Fruit fly (Drosophila melanogaster) whole organism, wandering third instar larva: Measurements from ENCODE around the gene CG15912.

Experiments
- Abd-B ChIP-seq: fragments of >200 bp; optimal IDR thresholded peaks from 2 replicates; lab custom pipeline; 2017; ENCODE audit warnings: missing biosample characterization, missing genetic modification characterization
- Dif ChIP-seq: fragments of 200-275, 200-300 bp; sonication (Bioruptor generic); optimal IDR thresholded peaks from 2 replicates; lab custom pipeline; 2018; ENCODE audit warnings: missing biosample characterization, missing genetic modification characterization; ENCODE audit not compliant: partially characterized antibody
- Hr78 ChIP-seq: fragments of >200 bp; optimal IDR thresholded peaks from 2 replicates; lab custom pipeline; 2017; ENCODE audit warnings: missing biosample characterization, missing genetic modification characterization
- Myc ChIP-seq: fragments of >200 bp; optimal IDR thresholded peaks from 2 replicates; lab custom pipeline; 2017
- Vsx2 ChIP-seq: fragments of 200-300, 225-300 bp; sonication (Bioruptor generic); optimal IDR thresholded peaks from 2 replicates; lab custom pipeline; 2018; ENCODE audit warnings: missing biosample characterization, missing genetic modification characterization; ENCODE audit not compliant: partially characterized antibody
- br ChIP-seq: fragments of 200-800 bp; sonication (Bioruptor generic); optimal IDR thresholded peaks from 2 replicates; lab custom pipeline; 2016; ENCODE audit warnings: missing biosample characterization, missing genetic modification characterization
- dmrt93B ChIP-seq: fragments of 200-800 bp; sonication (Bioruptor generic); optimal IDR thresholded peaks from 2 replicates; lab custom pipeline; 2018; ENCODE audit warnings: missing biosample characterization, mild to moderate bottlenecking, missing genetic modification characterization
- dsf ChIP-seq: sonication (Bioruptor generic); optimal IDR thresholded peaks from 2 replicates; lab custom pipeline; 2016; ENCODE audit warnings: missing biosample characterization, missing genetic modification characterization, borderline replicate concordance
- jim ChIP-seq: fragments of 175-275, 200-325 bp; sonication (Bioruptor generic); optimal IDR thresholded peaks from 2 replicates; lab custom pipeline; 2016; ENCODE audit warnings: missing biosample characterization, mild to moderate bottlenecking, missing genetic modification characterization
- pan ChIP-seq: fragments of >200 bp; optimal IDR thresholded peaks from 2 replicates; lab custom pipeline; 2017
- sage ChIP-seq: fragments of 200-800 bp; sonication (Bioruptor generic); optimal IDR thresholded peaks from 2 replicates; lab custom pipeline; 2016; ENCODE audit warnings: missing biosample characterization, mild to moderate bottlenecking, missing genetic modification characterization

- no peak for TF ChIP-seq jim (GFP tag; lab: Kevin White, UChicago)
- no peak for TF ChIP-seq sage (GFP tag; lab: Kevin White, UChicago)
- no peak for TF ChIP-seq dsf (GFP tag; lab: Kevin White, UChicago)
- TF ChIP-seq Myc: no peak
- TF ChIP-seq Vsx2: no peak
- peak; percentile 94 for TF ChIP-seq dmrt93B (GFP tag; lab: Kevin White, UChicago)
- TF ChIP-seq br (GFP tag; lab: Kevin White, UChicago): peak; percentile 29
- TF ChIP-seq pan (lab: Kevin White, UChicago): no peak
- no peak for TF ChIP-seq Hr78 (GFP tag; lab: Kevin White, UChicago)
- no peak for TF ChIP-seq Dif
- TF ChIP-seq Abd-B (GFP tag; lab: Kevin White, UChicago): no peak
These were observed 41.3 kb downstream of the CG15912 start for dm6 chrX:4589951-4590771.
